Fruit fly (Drosophila melanogaster) whole organism, embryonic: ENCODE data around the gene Dsp1.

ENCODE experiments used
- Abd-B ChIP-seq: fragments of 200-800 bp; sonication (Bioruptor generic); optimal IDR thresholded peaks from 2 replicates; lab custom pipeline; 2018; ENCODE audit warnings: missing biosample characterization, mild to moderate bottlenecking, missing genetic modification characterization, moderate library complexity
- Atf6 ChIP-seq: fragments of 200-800 bp; sonication (Bioruptor generic); IDR thresholded peaks from 2 replicates; pipeline ENCODE4 v1.3.6; 2022; ENCODE audit warnings: missing biosample characterization, missing genetic modification characterization
- CG10147 ChIP-seq: fragments of 200-800 bp; sonication (Bioruptor generic); optimal IDR thresholded peaks from 2 replicates; lab custom pipeline; 2019; ENCODE audit warnings: missing biosample characterization, mild to moderate bottlenecking, missing genetic modification characterization, moderate library complexity
- CG10274 ChIP-seq: fragments of 200-800 bp; sonication (Bioruptor generic); optimal IDR thresholded peaks from 3 replicates; lab custom pipeline; 2017; ENCODE audit warnings: missing biosample characterization, mild to moderate bottlenecking, missing genetic modification characterization
- CG10462 ChIP-seq: fragments of 200-800 bp; sonication (Bioruptor generic); optimal IDR thresholded peaks from 2 replicates; lab custom pipeline; 2016; ENCODE audit warnings: missing biosample characterization, missing genetic modification characterization
- CG10979 ChIP-seq: fragments of 200-800 bp; sonication (Bioruptor generic); optimal IDR thresholded peaks from 2 replicates; lab custom pipeline; 2018; ENCODE audit warnings: missing biosample characterization, mild to moderate bottlenecking, missing genetic modification characterization, moderate library complexity
- CG11085 ChIP-seq: fragments of 200-800 bp; sonication (Bioruptor generic); IDR thresholded peaks from 2 replicates; pipeline ENCODE4 v1.3.6; 2022; ENCODE audit warnings: missing biosample characterization, missing genetic modification characterization
- CG12744 ChIP-seq: fragments of 200-800 bp; sonication (Bioruptor generic); optimal IDR thresholded peaks from 2 replicates; lab custom pipeline; 2016; ENCODE audit warnings: missing biosample characterization, missing genetic modification characterization
- CG17912 ChIP-seq: fragments of 200-800 bp; sonication (Bioruptor generic); optimal IDR thresholded peaks from 2 replicates; lab custom pipeline; 2018; ENCODE audit warnings: missing biosample characterization, mild to moderate bottlenecking, missing genetic modification characterization
- CG3281 ChIP-seq: fragments of 200-800 bp; sonication (Bioruptor generic); optimal IDR thresholded peaks from 3 replicates; lab custom pipeline; 2017; ENCODE audit warnings: missing biosample characterization, mild to moderate bottlenecking, missing genetic modification characterization
- CG33213 ChIP-seq: fragments of 200-800 bp; sonication (Bioruptor generic); optimal IDR thresholded peaks from 3 replicates; lab custom pipeline; 2016; ENCODE audit warnings: missing biosample characterization, missing genetic modification characterization
- CG3407 ChIP-seq: fragments of 200-800 bp; sonication (Bioruptor generic); optimal IDR thresholded peaks from 2 replicates; lab custom pipeline; 2018; ENCODE audit warnings: missing biosample characterization, mild to moderate bottlenecking, missing genetic modification characterization
- CG5180 ChIP-seq: fragments of 200-800 bp; sonication (Bioruptor generic); optimal IDR thresholded peaks from 3 replicates; lab custom pipeline; 2017; ENCODE audit warnings: missing biosample characterization, missing genetic modification characterization, mild to moderate bottlenecking, moderate library complexity, missing genetic modification reagents
- CG9817 ChIP-seq: fragments of 200-800 bp; sonication (Bioruptor generic); optimal IDR thresholded peaks from 2 replicates; lab custom pipeline; 2018; ENCODE audit warnings: missing biosample characterization, mild to moderate bottlenecking, missing genetic modification characterization, moderate library complexity
- D19B ChIP-seq: fragments of 200-800 bp; sonication (Bioruptor generic); optimal IDR thresholded peaks from 2 replicates; lab custom pipeline; 2017; ENCODE audit warnings: missing biosample characterization, mild to moderate bottlenecking, missing genetic modification characterization
- Dek ChIP-seq: fragments of 200-800 bp; sonication (Bioruptor generic); optimal IDR thresholded peaks from 3 replicates; lab custom pipeline; 2019; ENCODE audit warnings: missing biosample characterization, mild to moderate bottlenecking, missing genetic modification characterization, moderate library complexity
- Dip2 ChIP-seq: fragments of 200-800 bp; sonication (Bioruptor generic); IDR thresholded peaks from 2 replicates; pipeline ENCODE4 v1.3.6; 2022; ENCODE audit warnings: missing biosample characterization, missing genetic modification characterization
- Elba2 ChIP-seq: fragments of 200-800 bp; sonication (Bioruptor generic); optimal IDR thresholded peaks from 3 replicates; lab custom pipeline; 2016; ENCODE audit warnings: missing biosample characterization, missing genetic modification characterization
- Fer2 ChIP-seq: fragments of 200-800 bp; sonication (Bioruptor generic); optimal IDR thresholded peaks from 2 replicates; lab custom pipeline; 2018; ENCODE audit warnings: missing biosample characterization, mild to moderate bottlenecking, missing genetic modification characterization, moderate library complexity
- Hand ChIP-seq: fragments of 200-800 bp; sonication (Bioruptor generic); optimal IDR thresholded peaks from 2 replicates; lab custom pipeline; 2017; ENCODE audit warnings: mild to moderate bottlenecking, missing biosample characterization, missing genetic modification reagents, missing genetic modification characterization
- HmgZ ChIP-seq: fragments of 200-800 bp; sonication (Bioruptor generic); optimal IDR thresholded peaks from 2 replicates; lab custom pipeline; 2018; ENCODE audit warnings: missing biosample characterization, mild to moderate bottlenecking, missing genetic modification characterization
- Meics ChIP-seq: fragments of 200-800 bp; sonication (Bioruptor generic); optimal IDR thresholded peaks from 2 replicates; lab custom pipeline; 2017; ENCODE audit warnings: missing biosample characterization, mild to moderate bottlenecking, missing genetic modification characterization
- Myb ChIP-seq: fragments of 200-800 bp; sonication (Bioruptor generic); optimal IDR thresholded peaks from 2 replicates; lab custom pipeline; 2016; ENCODE audit warnings: missing biosample characterization, missing genetic modification characterization
- Nf-YC ChIP-seq: fragments of 200-800 bp; optimal IDR thresholded peaks from 3 replicates; lab custom pipeline; 2019; ENCODE audit warnings: missing biosample characterization, mild to moderate bottlenecking, missing genetic modification characterization, moderate library complexity
- chinmo ChIP-seq: fragments of 200-800 bp; sonication (Bioruptor generic); IDR thresholded peaks from 4 replicates; pipeline ENCODE4 v1.3.6; 2022; ENCODE audit warnings: missing biosample characterization, missing genetic modification characterization; ENCODE audit not compliant: partially characterized antibody
- danr ChIP-seq: fragments of 200-800 bp; sonication (Bioruptor generic); IDR thresholded peaks from 2 replicates; pipeline ENCODE4 v1.3.6; 2022; ENCODE audit warnings: missing biosample characterization, missing genetic modification characterization
- disco-r ChIP-seq: fragments of 200-800 bp; sonication (Bioruptor generic); optimal IDR thresholded peaks from 2 replicates; lab custom pipeline; 2016; ENCODE audit warnings: missing biosample characterization, missing genetic modification characterization
- fd3F ChIP-seq: fragments of 200-800 bp; sonication (Bioruptor generic); optimal IDR thresholded peaks from 2 replicates; lab custom pipeline; 2018; ENCODE audit warnings: missing biosample characterization, mild to moderate bottlenecking, missing genetic modification characterization, moderate library complexity
- fd64A ChIP-seq: fragments of 200-800 bp; sonication (Bioruptor generic); optimal IDR thresholded peaks from 3 replicates; lab custom pipeline; 2018; ENCODE audit warnings: missing biosample characterization, mild to moderate bottlenecking, missing genetic modification characterization
- fru ChIP-seq: fragments of >200 bp; optimal IDR thresholded peaks from 2 replicates; lab custom pipeline; 2017
- grn ChIP-seq: fragments of 200-800 bp; sonication (Bioruptor generic); optimal IDR thresholded peaks from 3 replicates; lab custom pipeline; 2017; ENCODE audit warnings: missing biosample characterization, missing genetic modification characterization
- jing ChIP-seq: fragments of 200-800 bp; sonication (Bioruptor generic); optimal IDR thresholded peaks from 2 replicates; lab custom pipeline; 2018; ENCODE audit warnings: missing biosample characterization, mild to moderate bottlenecking, missing genetic modification characterization
- ken ChIP-seq: fragments of 200-800 bp; sonication (Bioruptor generic); IDR thresholded peaks from 3 replicates; pipeline ENCODE4 v1.3.6; 2022; ENCODE audit warnings: missing biosample characterization, missing genetic modification characterization
- lilli ChIP-seq: fragments of 200-800 bp; sonication (Bioruptor generic); optimal IDR thresholded peaks from 3 replicates; lab custom pipeline; 2016; ENCODE audit warnings: missing biosample characterization, missing genetic modification characterization
- lola ChIP-seq, 3 experiments: fragments of >200 bp in 2 of 3; fragments of 200-800 bp in 1 of 3; sonication (Bioruptor generic) in 1 of 3; optimal IDR thresholded peaks; 2 replicates each; lab custom pipeline; 2017 to 2019; ENCODE audit warnings: missing biosample characterization in 3 of 3, missing genetic modification characterization in 3 of 3, mild to moderate bottlenecking in 1 of 3, moderate library complexity in 1 of 3
- nmo ChIP-seq: fragments of 200-800 bp; sonication (Bioruptor generic); optimal IDR thresholded peaks from 2 replicates; lab custom pipeline; 2018; ENCODE audit warnings: missing biosample characterization, mild to moderate bottlenecking, missing genetic modification characterization, moderate library complexity
- pfk ChIP-seq: fragments of 200-800 bp; sonication (Bioruptor generic); optimal IDR thresholded peaks from 2 replicates; lab custom pipeline; 2018; ENCODE audit warnings: missing biosample characterization, mild to moderate bottlenecking, missing genetic modification characterization, moderate library complexity
- pita ChIP-seq: fragments of 200-800 bp; sonication (Bioruptor generic); optimal IDR thresholded peaks from 2 replicates; lab custom pipeline; 2017; ENCODE audit warnings: missing biosample characterization, mild to moderate bottlenecking, missing genetic modification characterization
- rib ChIP-seq: fragments of 200-800 bp; sonication (Bioruptor generic); IDR thresholded peaks from 2 replicates; pipeline ENCODE4 v1.3.6; 2022; ENCODE audit warnings: missing biosample characterization, missing genetic modification characterization
- sc ChIP-seq, 3 experiments: fragments of >200 bp in 2 of 3; fragments of 200-800 bp in 1 of 3; sonication (Bioruptor generic) in 1 of 3; optimal IDR thresholded peaks; 2 replicates in 2 of 3; 3 replicates in 1 of 3; lab custom pipeline; 2017; ENCODE audit warnings: mild to moderate bottlenecking in 1 of 3, missing biosample characterization in 1 of 3, missing genetic modification characterization in 1 of 3, missing genetic modification reagents in 1 of 3
- scrt ChIP-seq: fragments of 200-800 bp; sonication (Bioruptor generic); optimal IDR thresholded peaks from 2 replicates; lab custom pipeline; 2018; ENCODE audit warnings: missing biosample characterization, mild to moderate bottlenecking, missing genetic modification characterization, moderate library complexity
- sd ChIP-seq: fragments of 200-800 bp; sonication (Bioruptor generic); optimal IDR thresholded peaks from 3 replicates; lab custom pipeline; 2018; ENCODE audit warnings: missing biosample characterization, mild to moderate bottlenecking, missing genetic modification characterization, moderate library complexity
- sisA ChIP-seq: fragments of 200-800 bp; sonication (Bioruptor generic); IDR thresholded peaks from 2 replicates; pipeline ENCODE4 v1.3.6; 2022; ENCODE audit warnings: missing biosample characterization, missing genetic modification characterization
- slou ChIP-seq: fragments of 200-800 bp; sonication (Bioruptor generic); optimal IDR thresholded peaks from 3 replicates; lab custom pipeline; 2016; ENCODE audit warnings: missing biosample characterization, missing genetic modification characterization
- stc ChIP-seq: fragments of 200-800 bp; sonication (Bioruptor generic); IDR thresholded peaks from 2 replicates; pipeline ENCODE4 v1.3.6; 2022; ENCODE audit warnings: missing biosample characterization, missing genetic modification characterization
- tx ChIP-seq: fragments of 200-800 bp; sonication (Bioruptor generic); optimal IDR thresholded peaks from 2 replicates; lab custom pipeline; 2016; ENCODE audit warnings: missing biosample characterization, missing genetic modification characterization
- zen ChIP-seq: fragments of 200-800 bp; sonication (Bioruptor generic); optimal IDR thresholded peaks from 3 replicates; lab custom pipeline; 2018; ENCODE audit warnings: missing biosample characterization, mild to moderate bottlenecking, missing genetic modification characterization, moderate library complexity
- zfh1 ChIP-seq: fragments of 200-800 bp; sonication (Bioruptor generic); IDR thresholded peaks from 3 replicates; pipeline ENCODE4 v1.3.6; 2022; ENCODE audit warnings: missing biosample characterization, missing genetic modification characterization

Gene Dsp1

dm6 chrX:16383667-16384515 is 50.5 kb downstream of the Dsp1 start (continued):
- TF ChIP-seq CG3407 (peak; percentile 72), lola (GFP tag; optimal IDR thresholded peaks at IDR 0.05; lab: Kevin White, UChicago) (peak in 1 of 3 experiments; percentile 71), pita (GFP tag; lab: Kevin White, UChicago) (no peak), sc (optimal IDR thresholded peaks at IDR 0.05; lab: Kevin White, UChicago) (no peak), sc (GFP tag; optimal IDR thresholded peaks at IDR 0.05; lab: Kevin White, UChicago) (peak; percentile 53), zfh1 (GFP tag; lab: Robert Waterston, UW) (0 out of 3 replicates have a peak, but pooled peaks have one; percentile 44), D19B (peak; percentile 52), jing (GFP tag; lab: Kevin White, UChicago) (no peak), fru (lab: Kevin White, UChicago) (no peak), CG10462 (GFP tag; lab: Kevin White, UChicago) (peak; percentile 45), HmgZ (tag; lab: Kevin White, UChicago) (peak; percentile 94), scrt (peak; percentile 80), CG5180 (GFP tag; lab: Kevin White, UChicago) (peak; percentile 78), CG10147 (GFP tag; lab: Kevin White, UChicago) (peak; percentile 85), Dek (tag; lab: Kevin White, UChicago) (no peak), sisA (GFP tag; lab: Robert Waterston, UW) (no peak), Nf-YC (tag; lab: Kevin White, UChicago) (peak; percentile 65), slou (GFP tag; lab: Kevin White, UChicago) (peak; percentile 64), CG10979 (tag; lab: Kevin White, UChicago) (peak; percentile 47), CG3281 (GFP tag; lab: Kevin White, UChicago) (peak; percentile 90), CG9817 (tag; lab: Kevin White, UChicago) (peak; percentile 56), CG12744 (peak; percentile 70), fd3F (GFP tag; lab: Kevin White, UChicago) (peak; percentile 86), pfk (GFP tag; lab: Kevin White, UChicago) (peak; percentile 73), danr (GFP tag; lab: Robert Waterston, UW) (peak; percentile 26; the same call in 1 of the 2 replicates), CG17912 (GFP tag; lab: Kevin White, UChicago) (peak; percentile 67), CG10274 (GFP tag; lab: Kevin White, UChicago) (peak; percentile 6), sd (tag; lab: Kevin White, UChicago) (peak; percentile 81), Dip2 (GFP tag; lab: Robert Waterston, UW) (no peak), grn (GFP tag; lab: Kevin White, UChicago) (peak; percentile 72), Atf6 (GFP tag; lab: Robert Waterston, UW) (peak; percentile 92), zen (tag; lab: Kevin White, UChicago) (peak; percentile 46), stc (GFP tag; lab: Robert Waterston, UW) (peak; percentile 71; the same call in 1 of the 2 replicates), Fer2 (tag; lab: Kevin White, UChicago) (peak; percentile 85), Abd-B (GFP tag; lab: Kevin White, UChicago) (no peak), Meics (GFP tag; lab: Kevin White, UChicago) (peak; percentile 88), fd64A (peak; percentile 87), tx (GFP tag; lab: Kevin White, UChicago) (peak; percentile 30), nmo (no peak), Myb (no peak), Elba2 (peak; percentile 1), ken (GFP tag; lab: Robert Waterston, UW) (no peak), disco-r (GFP tag; lab: Kevin White, UChicago) (peak; percentile 33), rib (GFP tag; lab: Robert Waterston, UW) (peak; percentile 70), CG33213 (GFP tag; lab: Kevin White, UChicago) (peak; percentile 45), Hand (GFP tag; lab: Kevin White, UChicago) (peak; percentile 78), lilli (GFP tag; lab: Kevin White, UChicago) (peak; percentile 51), CG11085 (peak; percentile 30; the same call in 1 of the 2 replicates), chinmo (GFP tag; lab: Robert Waterston, UW) (no peak)
